Fruit fly (Drosophila melanogaster) whole organism, embryonic: Measurements from ENCODE around the gene fzy.

ENCODE experiments used
- Ada2b ChIP-seq: fragments of 200-800 bp; sonication (Bioruptor generic); IDR thresholded peaks from 2 replicates; pipeline ENCODE4 v1.3.6; 2022; ENCODE audit warnings: missing biosample characterization, missing genetic modification characterization
- Bteb2 ChIP-seq: fragments of 200-800 bp; sonication (Bioruptor generic); optimal IDR thresholded peaks from 2 replicates; lab custom pipeline; 2016; ENCODE audit warnings: missing biosample characterization, missing genetic modification characterization
- C15 ChIP-seq: fragments of 200-800 bp; sonication (Bioruptor generic); IDR thresholded peaks from 3 replicates; pipeline ENCODE4 v1.3.6; 2022; ENCODE audit warnings: missing biosample characterization, missing genetic modification characterization
- CG10366 ChIP-seq: fragments of 200-800 bp; sonication (Bioruptor generic); IDR thresholded peaks from 2 replicates; pipeline ENCODE4 v1.3.6; 2022; ENCODE audit warnings: missing biosample characterization, missing genetic modification characterization
- CG10654 ChIP-seq: fragments of 200-800 bp; sonication (Bioruptor generic); optimal IDR thresholded peaks from 2 replicates; lab custom pipeline; 2016; ENCODE audit warnings: missing biosample characterization, missing genetic modification characterization
- CG12391 ChIP-seq: fragments of 200-800 bp; sonication (Bioruptor generic); optimal IDR thresholded peaks from 3 replicates; lab custom pipeline; 2018; ENCODE audit warnings: missing biosample characterization, mild to moderate bottlenecking, missing genetic modification characterization, moderate library complexity
- CG18011 ChIP-seq: fragments of 200-800 bp; sonication (Bioruptor generic); optimal IDR thresholded peaks from 2 replicates; lab custom pipeline; 2017; ENCODE audit warnings: missing biosample characterization, missing genetic modification characterization, mild to moderate bottlenecking, moderate library complexity, missing genotype
- CG2116 ChIP-seq: fragments of 200-800 bp; sonication (Bioruptor generic); optimal IDR thresholded peaks from 3 replicates; lab custom pipeline; 2018; ENCODE audit warnings: missing biosample characterization, mild to moderate bottlenecking, missing genetic modification characterization
- CG2120 ChIP-seq: fragments of 200-800 bp; sonication (Bioruptor generic); optimal IDR thresholded peaks from 3 replicates; lab custom pipeline; 2016; ENCODE audit warnings: missing biosample characterization, missing genetic modification characterization
- CG2129 ChIP-seq: fragments of 200-800 bp; sonication (Bioruptor generic); IDR thresholded peaks from 2 replicates; pipeline ENCODE4 v1.3.6; 2022; ENCODE audit warnings: missing biosample characterization, missing genetic modification characterization; ENCODE audit not compliant: partially characterized antibody
- CG2202 ChIP-seq: fragments of 200-800 bp; sonication (Bioruptor generic); optimal IDR thresholded peaks from 2 replicates; lab custom pipeline; 2018; ENCODE audit warnings: missing biosample characterization, mild to moderate bottlenecking, missing genetic modification characterization
- CG31224 ChIP-seq: fragments of 200-800 bp; sonication (Bioruptor generic); IDR thresholded peaks from 2 replicates; pipeline ENCODE4 v1.3.6; 2022; ENCODE audit warnings: missing biosample characterization, missing genetic modification characterization
- CG32532 ChIP-seq: fragments of 200-800 bp; sonication (Bioruptor generic); IDR thresholded peaks from 2 replicates; pipeline ENCODE4 v1.3.6; 2022; ENCODE audit warnings: missing biosample characterization, missing genetic modification characterization
- CG34224 ChIP-seq: fragments of 200-800 bp; sonication (Bioruptor generic); IDR thresholded peaks from 3 replicates; pipeline ENCODE4 v1.3.6; 2022; ENCODE audit warnings: missing biosample characterization, missing genetic modification characterization; ENCODE audit not compliant: partially characterized antibody
- CG34376 ChIP-seq: fragments of 200-800 bp; sonication (Bioruptor generic); optimal IDR thresholded peaks from 2 replicates; lab custom pipeline; 2018; ENCODE audit warnings: missing biosample characterization, mild to moderate bottlenecking, missing genetic modification characterization
- CG3995 ChIP-seq: fragments of 200-800 bp; sonication (Bioruptor generic); optimal IDR thresholded peaks from 3 replicates; lab custom pipeline; 2016; ENCODE audit warnings: missing biosample characterization, missing genetic modification characterization
- CG4820 ChIP-seq: fragments of 200-800 bp; sonication (Bioruptor generic); optimal IDR thresholded peaks from 3 replicates; lab custom pipeline; 2016; ENCODE audit warnings: missing biosample characterization, missing genetic modification characterization
- CG7271 ChIP-seq: fragments of 200-800 bp; sonication (Bioruptor generic); optimal IDR thresholded peaks from 2 replicates; lab custom pipeline; 2018; ENCODE audit warnings: missing biosample characterization, mild to moderate bottlenecking, missing genetic modification characterization, moderate library complexity
- CG7372 ChIP-seq: fragments of 200-800 bp; sonication (Bioruptor generic); IDR thresholded peaks from 2 replicates; pipeline ENCODE4 v1.3.6; 2022; ENCODE audit warnings: missing biosample characterization, missing genetic modification characterization
- CG7745 ChIP-seq: fragments of 200-800 bp; sonication (Bioruptor generic); optimal IDR thresholded peaks from 2 replicates; lab custom pipeline; 2018; ENCODE audit warnings: missing biosample characterization, mild to moderate bottlenecking, missing genetic modification characterization, moderate library complexity
- CG9797 ChIP-seq: fragments of 200-800 bp; sonication (Bioruptor generic); optimal IDR thresholded peaks from 3 replicates; lab custom pipeline; 2018; ENCODE audit warnings: missing biosample characterization, mild to moderate bottlenecking, missing genetic modification characterization
- Fer2 ChIP-seq: fragments of 200-800 bp; sonication (Bioruptor generic); optimal IDR thresholded peaks from 2 replicates; lab custom pipeline; 2018; ENCODE audit warnings: missing biosample characterization, mild to moderate bottlenecking, missing genetic modification characterization, moderate library complexity
- Hand ChIP-seq: fragments of 200-800 bp; sonication (Bioruptor generic); optimal IDR thresholded peaks from 2 replicates; lab custom pipeline; 2017; ENCODE audit warnings: mild to moderate bottlenecking, missing biosample characterization, missing genetic modification reagents, missing genetic modification characterization
- Hmr ChIP-seq: fragments of 200-800 bp; sonication (Bioruptor generic); optimal IDR thresholded peaks from 3 replicates; lab custom pipeline; 2017; ENCODE audit warnings: mild to moderate bottlenecking, missing biosample characterization, missing genetic modification reagents, missing genetic modification characterization
- Hsf ChIP-seq: fragments of 200-800 bp; sonication (Bioruptor generic); optimal IDR thresholded peaks from 3 replicates; lab custom pipeline; 2016; ENCODE audit warnings: missing biosample characterization, missing genetic modification characterization
- MESR4 ChIP-seq: fragments of 200-800 bp; sonication (Bioruptor generic); optimal IDR thresholded peaks from 2 replicates; lab custom pipeline; 2018; ENCODE audit warnings: missing biosample characterization, mild to moderate bottlenecking, missing genetic modification characterization, moderate library complexity
- Nf-YC ChIP-seq: fragments of 200-800 bp; optimal IDR thresholded peaks from 3 replicates; lab custom pipeline; 2019; ENCODE audit warnings: missing biosample characterization, mild to moderate bottlenecking, missing genetic modification characterization, moderate library complexity
- PHDP ChIP-seq: fragments of 200-800 bp; sonication (Bioruptor generic); optimal IDR thresholded peaks from 3 replicates; lab custom pipeline; 2018; ENCODE audit warnings: missing biosample characterization, mild to moderate bottlenecking, missing genetic modification characterization, moderate library complexity
- Poxn ChIP-seq: fragments of 200-800 bp; sonication (Bioruptor generic); IDR thresholded peaks from 2 replicates; pipeline ENCODE4 v1.3.6; 2022; ENCODE audit warnings: missing biosample characterization, missing genetic modification characterization
- Ptx1 ChIP-seq: fragments of 200-800 bp; sonication (Bioruptor generic); IDR thresholded peaks from 2 replicates; pipeline ENCODE4 v1.3.6; 2022; ENCODE audit warnings: missing biosample characterization, missing genetic modification characterization
- Sin3A ChIP-seq: fragments of >200 bp; optimal IDR thresholded peaks from 2 replicates; lab custom pipeline; 2018
- Vsx1 ChIP-seq: fragments of 200-800 bp; sonication (Bioruptor generic); optimal IDR thresholded peaks from 2 replicates; lab custom pipeline; 2017; ENCODE audit warnings: missing biosample characterization, mild to moderate bottlenecking, missing genetic modification characterization, missing genetic modification reagents
- YL-1 ChIP-seq: fragments of 200-800 bp; sonication (Bioruptor generic); optimal IDR thresholded peaks from 3 replicates; lab custom pipeline; 2017; ENCODE audit warnings: missing biosample characterization, mild to moderate bottlenecking, missing genetic modification characterization
- ato ChIP-seq: fragments of 200-800 bp; sonication (Bioruptor generic); IDR thresholded peaks from 2 replicates; pipeline ENCODE4 v1.3.6; 2022; ENCODE audit warnings: missing biosample characterization, missing genetic modification characterization; ENCODE audit not compliant: partially characterized antibody
- ftz-f1 ChIP-seq: fragments of 200-800 bp; sonication (Bioruptor generic); optimal IDR thresholded peaks from 2 replicates; lab custom pipeline; 2016; ENCODE audit warnings: missing biosample characterization, missing genetic modification characterization
- hb ChIP-seq: fragments of 200-800 bp; sonication (Bioruptor generic); IDR thresholded peaks from 3 replicates; pipeline ENCODE4 v1.3.6; 2022; ENCODE audit warnings: missing biosample characterization, missing genetic modification characterization; ENCODE audit not compliant: partially characterized antibody
- hbn ChIP-seq: fragments of 200-800 bp; sonication (Bioruptor generic); IDR thresholded peaks from 2 replicates; pipeline ENCODE4 v1.3.6; 2022; ENCODE audit warnings: missing biosample characterization, missing genetic modification characterization; ENCODE audit not compliant: partially characterized antibody
- jumu ChIP-seq: fragments of 200-800 bp; sonication (Bioruptor generic); optimal IDR thresholded peaks from 3 replicates; lab custom pipeline; 2016; ENCODE audit warnings: missing biosample characterization, missing genetic modification characterization
- knrl ChIP-seq: fragments of 200-800 bp; sonication (Bioruptor generic); IDR thresholded peaks from 3 replicates; pipeline ENCODE4 v1.3.6; 2022; ENCODE audit warnings: missing biosample characterization, missing genetic modification characterization; ENCODE audit not compliant: partially characterized antibody
- nau ChIP-seq: fragments of 200-800 bp; sonication (Bioruptor generic); optimal IDR thresholded peaks from 3 replicates; lab custom pipeline; 2017; ENCODE audit warnings: missing biosample characterization, mild to moderate bottlenecking, missing genetic modification characterization, missing genetic modification reagents
- phol ChIP-seq: fragments of 200-800 bp; sonication (Bioruptor generic); optimal IDR thresholded peaks from 3 replicates; lab custom pipeline; 2018; ENCODE audit warnings: missing biosample characterization, mild to moderate bottlenecking, missing genetic modification characterization, moderate library complexity
- pita ChIP-seq: fragments of 200-800 bp; sonication (Bioruptor generic); optimal IDR thresholded peaks from 2 replicates; lab custom pipeline; 2017; ENCODE audit warnings: missing biosample characterization, mild to moderate bottlenecking, missing genetic modification characterization
- pzg ChIP-seq: fragments of 200-800 bp; sonication (Bioruptor generic); optimal IDR thresholded peaks from 3 replicates; lab custom pipeline; 2018; ENCODE audit warnings: missing biosample characterization, mild to moderate bottlenecking, missing genetic modification characterization, moderate library complexity
- shn ChIP-seq: fragments of 200-800 bp; sonication (Bioruptor generic); optimal IDR thresholded peaks from 3 replicates; lab custom pipeline; 2016; ENCODE audit warnings: missing biosample characterization, missing genetic modification characterization
- tio ChIP-seq: fragments of 200-800 bp; sonication (Bioruptor generic); optimal IDR thresholded peaks from 2 replicates; lab custom pipeline; 2017; ENCODE audit warnings: missing biosample characterization, missing genetic modification characterization, inconsistent platforms
- unpg ChIP-seq: fragments of 200-800 bp; sonication (Bioruptor generic); optimal IDR thresholded peaks from 3 replicates; lab custom pipeline; 2018; ENCODE audit warnings: missing biosample characterization, mild to moderate bottlenecking, missing genetic modification characterization, moderate library complexity
- vvl ChIP-seq: fragments of 200-800 bp; sonication (Bioruptor generic); IDR thresholded peaks from 2 replicates; pipeline ENCODE4 v1.3.6; 2022; ENCODE audit warnings: missing biosample characterization, missing genetic modification characterization
- zen ChIP-seq: fragments of 200-800 bp; sonication (Bioruptor generic); optimal IDR thresholded peaks from 3 replicates; lab custom pipeline; 2018; ENCODE audit warnings: missing biosample characterization, mild to moderate bottlenecking, missing genetic modification characterization, moderate library complexity

Gene fzy

dm6 chr2L:16307026-16307703 lies 3.6 kb upstream of the fzy start, which contains the start of the genes CG5861 and Syx5 (continued):
- peak; percentile 57 for TF ChIP-seq CG18011
- peak; percentile 70 for TF ChIP-seq phol (tag; lab: Kevin White, UChicago)
- TF ChIP-seq CG10654 (GFP tag; lab: Kevin White, UChicago): peak; percentile 44
- no peak for TF ChIP-seq CG7271
- TF ChIP-seq hb: peak; percentile 70; the same call in 1 of the 3 replicates
- TF ChIP-seq CG34224 (GFP tag; lab: Robert Waterston, UW): peak; percentile 92
- peak; percentile 66 for TF ChIP-seq MESR4
- TF ChIP-seq unpg (GFP tag; lab: Kevin White, UChicago): peak; percentile 64
- peak; percentile 42 for TF ChIP-seq Fer2 (tag; lab: Kevin White, UChicago)
- peak; percentile 17 for TF ChIP-seq CG4820 (GFP tag; lab: Kevin White, UChicago)
- TF ChIP-seq Bteb2 (GFP tag; lab: Kevin White, UChicago): peak; percentile 2
- no peak for TF ChIP-seq Poxn (GFP tag; lab: Robert Waterston, UW)
- TF ChIP-seq ato (GFP tag; lab: Robert Waterston, UW): peak; percentile 78; the same call in 1 of the 2 replicates
- peak; percentile 42 for TF ChIP-seq CG10366 (GFP tag; lab: Robert Waterston, UW)
- TF ChIP-seq CG2129: peak; percentile 92
- peak; percentile 99 for TF ChIP-seq CG2116 (GFP tag; lab: Kevin White, UChicago)
- TF ChIP-seq CG12391 (tag; lab: Kevin White, UChicago): peak; percentile 82
- peak; percentile 75 for TF ChIP-seq Nf-YC (tag; lab: Kevin White, UChicago)
- peak; percentile 39; the same call in 1 of the 2 replicates for TF ChIP-seq CG31224 (GFP tag; lab: Robert Waterston, UW)
- TF ChIP-seq CG2120: peak; percentile 63
- peak; percentile 0 for TF ChIP-seq Sin3A (lab: Kevin White, UChicago)
- no peak for TF ChIP-seq shn (GFP tag; lab: Kevin White, UChicago)
- TF ChIP-seq CG7745 (tag; lab: Kevin White, UChicago): peak; percentile 80
- TF ChIP-seq pita: no peak
- TF ChIP-seq CG34376 (GFP tag; lab: Kevin White, UChicago): peak; percentile 75
- peak; percentile 47 for TF ChIP-seq CG9797 (GFP tag; lab: Kevin White, UChicago)
- TF ChIP-seq tio (GFP tag; lab: Kevin White, UChicago): no peak
- peak; percentile 88 for TF ChIP-seq knrl (GFP tag; lab: Robert Waterston, UW)
- TF ChIP-seq zen: peak; percentile 73
- 0 out of 2 replicates have a peak, but pooled peaks have one; percentile 30 for TF ChIP-seq CG7372 (GFP tag; lab: Robert Waterston, UW)
- TF ChIP-seq C15 (GFP tag; lab: Robert Waterston, UW): no peak
- TF ChIP-seq Hmr (GFP tag; lab: Kevin White, UChicago): no peak
- TF ChIP-seq Vsx1 (GFP tag; lab: Kevin White, UChicago): peak; percentile 47
- TF ChIP-seq PHDP (tag; lab: Kevin White, UChicago): peak; percentile 57
- TF ChIP-seq jumu: no peak
- TF ChIP-seq vvl: peak; percentile 63
- TF ChIP-seq hbn (GFP tag; lab: Robert Waterston, UW): peak; percentile 91
- TF ChIP-seq CG2202 (tag; lab: Kevin White, UChicago): peak; percentile 18
- peak; percentile 18 for TF ChIP-seq CG3995 (GFP tag; lab: Kevin White, UChicago)
- no peak for TF ChIP-seq Hand
- peak; percentile 35; the same call in 1 of the 2 replicates for TF ChIP-seq Ada2b (GFP tag; lab: Robert Waterston, UW)
- peak; percentile 68 for TF ChIP-seq pzg (GFP tag; lab: Kevin White, UChicago)
- TF ChIP-seq nau (GFP tag; lab: Kevin White, UChicago): peak; percentile 53
- TF ChIP-seq YL-1 (GFP tag; lab: Kevin White, UChicago): peak; percentile 95
- peak; percentile 64 for TF ChIP-seq Ptx1
- TF ChIP-seq CG32532 (GFP tag; lab: Robert Waterston, UW): peak; percentile 78; the same call in 1 of the 2 replicates
- peak; percentile 30 for TF ChIP-seq Hsf
- TF ChIP-seq ftz-f1: no peak
